Worm (Caenorhabditis elegans): ENCODE data around the gene decr-1.3.
A peak's percentile ranks its signal among the peaks of the same experiment; 100 is the strongest.

decr-1.3 gene

ce11 chrII:8185016-8185493, 11.7 kb upstream of the decr-1.3 start, which contains the start of the genes mig-5 and cct-1 (continued):
- TF ChIP-seq unc-62 (GFP tag; optimal IDR thresholded peaks at IDR 0.05): peak; percentile 89
- TF ChIP-seq blmp-1 (tag; optimal IDR thresholded peaks at IDR 0.05; ENCODE audit: insufficient read depth): peak; percentile 75
- TF ChIP-seq nhr-12 (tag; optimal IDR thresholded peaks at IDR 0.05): peak; percentile 42
- peak; percentile 97 for TF ChIP-seq lin-13 (GFP tag; optimal IDR thresholded peaks at IDR 0.05)
- TF ChIP-seq F13H6.1 (tag; optimal IDR thresholded peaks at IDR 0.05): peak; percentile 96
- peak; percentile 97 for TF ChIP-seq nhr-6 (tag; optimal IDR thresholded peaks at IDR 0.05)
- peak; percentile 91 for TF ChIP-seq egl-27 (tag; optimal IDR thresholded peaks at IDR 0.05)
- peak; percentile 99 for TF ChIP-seq C34F6.9 (tag; optimal IDR thresholded peaks at IDR 0.05)
- TF ChIP-seq ceh-82 (tag; optimal IDR thresholded peaks at IDR 0.05): peak; percentile 91
- peak; percentile 86 for TF ChIP-seq nhr-77 (tag; optimal IDR thresholded peaks at IDR 0.05)
- TF ChIP-seq ZK546.5 (tag; optimal IDR thresholded peaks at IDR 0.05): peak; percentile 90
- peak; percentile 100 for TF ChIP-seq unc-55 (GFP tag; optimal IDR thresholded peaks at IDR 0.05)
- no peak for TF ChIP-seq ztf-1 (GFP tag; conservative IDR thresholded peaks at IDR 0.05)
- peak in 1 of 2 experiments; percentile 78 for TF ChIP-seq mdl-1 (tag; optimal IDR thresholded peaks at IDR 0.05)
- peak; percentile 99 for TF ChIP-seq sem-4 (tag; optimal IDR thresholded peaks at IDR 0.05)
- TF ChIP-seq ceh-16 (tag; optimal IDR thresholded peaks at IDR 0.05): peak; percentile 92
- TF ChIP-seq unc-39 (tag; optimal IDR thresholded peaks at IDR 0.05): no peak
- TF ChIP-seq gmeb-1 (tag; optimal IDR thresholded peaks at IDR 0.05): peak; percentile 98
- TF ChIP-seq sma-3 (GFP tag; optimal IDR thresholded peaks at IDR 0.05): peak; percentile 98
- TF ChIP-seq nhr-11 (tag; optimal IDR thresholded peaks at IDR 0.05): peak; percentile 48
- no peak for TF ChIP-seq elt-3 (tag; optimal IDR thresholded peaks at IDR 0.05)
- no peak for TF ChIP-seq aly-2 (tag; optimal IDR thresholded peaks at IDR 0.05)
- TF ChIP-seq ama-1 (optimal IDR thresholded peaks at IDR 0.05): peak; percentile 41
- TF ChIP-seq mab-5 (tag; optimal IDR thresholded peaks at IDR 0.05): peak; percentile 97
- TF ChIP-seq nhr-21 (tag; optimal IDR thresholded peaks at IDR 0.05): peak; percentile 97

- TF ChIP-seq nhr-21 (tag; optimal IDR thresholded peaks at IDR 0.05) (no peak), C34F6.9 (tag; optimal IDR thresholded peaks at IDR 0.05) (no peak), ceh-16 (tag; optimal IDR thresholded peaks at IDR 0.05) (no peak), crh-2 (tag; optimal IDR thresholded peaks at IDR 0.05) (no peak), unc-39 (tag; optimal IDR thresholded peaks at IDR 0.05) (no peak), snpc-4 (tag; optimal IDR thresholded peaks at IDR 0.05) (no peak), dmd-4 (tag; optimal IDR thresholded peaks at IDR 0.05) (no peak), sem-4 (tag; optimal IDR thresholded peaks at IDR 0.05) (no peak)
These were observed 8.1 kb upstream of the decr-1.3 start, which contains the start of gene dylt-3 for ce11 chrII:8181437-8181836. Gene dylt-3 (plus strand): TSS chrII:8181737.

ce11 chrII:8180281-8180680, 6.9 kb upstream of the decr-1.3 start, which contains the start of gene T05C12.4:
Gene T05C12.4 (minus strand): TSS chrII:8180381.
- TF ChIP-seq zag-1 (tag; optimal IDR thresholded peaks at IDR 0.05): no peak
- no peak for TF ChIP-seq elt-3 (tag; optimal IDR thresholded peaks at IDR 0.05)
- TF ChIP-seq ama-1 (optimal IDR thresholded peaks at IDR 0.05): no peak
- no peak for TF ChIP-seq lsy-2 (tag; optimal IDR thresholded peaks at IDR 0.05)
- no peak for TF ChIP-seq nhr-12 (tag; optimal IDR thresholded peaks at IDR 0.05)
- no peak for TF ChIP-seq C34F6.9 (tag; optimal IDR thresholded peaks at IDR 0.05)
- no peak for TF ChIP-seq ztf-4 (tag; optimal IDR thresholded peaks at IDR 0.05)
- no peak for TF ChIP-seq mdl-1 (tag; optimal IDR thresholded peaks at IDR 0.05)
- no peak for TF ChIP-seq ztf-11 (tag; optimal IDR thresholded peaks at IDR 0.05)
- no peak for TF ChIP-seq sma-9 (GFP tag; optimal IDR thresholded peaks at IDR 0.05)
- no peak for TF ChIP-seq sma-9 (tag; optimal IDR thresholded peaks at IDR 0.05)
- TF ChIP-seq sem-4 (tag; optimal IDR thresholded peaks at IDR 0.05): no peak
- TF ChIP-seq egl-27 (tag; optimal IDR thresholded peaks at IDR 0.05): no peak
- no peak for TF ChIP-seq ceh-16 (tag; optimal IDR thresholded peaks at IDR 0.05)
- no peak for TF ChIP-seq crh-2 (tag; optimal IDR thresholded peaks at IDR 0.05)
- no peak for TF ChIP-seq dmd-4 (tag; optimal IDR thresholded peaks at IDR 0.05)
- no peak for TF ChIP-seq F13H6.1 (tag; optimal IDR thresholded peaks at IDR 0.05)
- no peak for TF ChIP-seq ceh-82 (tag; optimal IDR thresholded peaks at IDR 0.05)
- TF ChIP-seq gmeb-1 (tag; optimal IDR thresholded peaks at IDR 0.05): no peak
- TF ChIP-seq lin-13 (GFP tag; optimal IDR thresholded peaks at IDR 0.05): no peak

ce11 chrII:8178614-8179013, 5.3 kb upstream of the decr-1.3 start:
- TF ChIP-seq elt-3 (tag; optimal IDR thresholded peaks at IDR 0.05) (no peak), F13H6.1 (tag; optimal IDR thresholded peaks at IDR 0.05) (no peak), nhr-12 (tag; optimal IDR thresholded peaks at IDR 0.05) (no peak), dmd-4 (tag; optimal IDR thresholded peaks at IDR 0.05) (no peak), R02D3.7 (tag; optimal IDR thresholded peaks at IDR 0.05) (no peak), aly-2 (tag; optimal IDR thresholded peaks at IDR 0.05) (no peak), egl-27 (tag; optimal IDR thresholded peaks at IDR 0.05) (no peak), nhr-129 (tag; optimal IDR thresholded peaks at IDR 0.05) (no peak)
